Worm (Caenorhabditis elegans): ENCODE measurements around the gene F44B9.9.

The F44B9.9 gene

DNA sequence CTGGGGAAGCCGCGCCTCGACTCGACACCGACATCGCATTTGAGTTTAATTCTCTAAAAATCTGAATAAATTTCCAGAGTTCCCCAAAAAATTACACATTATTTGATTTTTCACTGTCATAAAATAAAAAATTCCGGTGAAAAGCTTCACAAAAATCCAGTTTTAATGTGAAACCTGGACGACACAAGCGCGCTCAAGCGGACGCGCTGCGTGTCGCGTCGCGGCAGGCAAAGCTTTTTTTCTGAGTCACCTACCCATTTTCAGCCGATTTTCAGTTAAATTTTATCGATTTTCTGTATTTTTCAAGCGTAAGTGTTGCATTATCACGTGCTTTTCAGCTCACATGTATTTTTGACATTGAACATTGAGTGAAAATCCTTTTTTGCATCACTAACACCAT, 21.1 kb downstream of the F44B9.9 start, which contains the start of gene cit-1.1:
cit-1.1 (minus strand) TSS at position 53 of the 400 bp plus-strand sequence.
- no peak for TF ChIP-seq cog-1 (tag; optimal IDR thresholded peaks at IDR 0.05)
- no peak for TF ChIP-seq flt-1 (GFP tag; IDR thresholded peaks at IDR 0.05)
- TF ChIP-seq tab-1 (GFP tag; IDR thresholded peaks at IDR 0.05) = no peak
- no peak for TF ChIP-seq ztf-29 (GFP tag; IDR thresholded peaks at IDR 0.05)
- TF ChIP-seq med-1 (GFP tag; optimal IDR thresholded peaks at IDR 0.05; ENCODE audit: insufficient read depth) = no peak
- TF ChIP-seq T22C8.4 (GFP tag; IDR thresholded peaks at IDR 0.05) = no peak
- TF ChIP-seq ztf-23 (GFP tag; IDR thresholded peaks at IDR 0.05) = no peak
- TF ChIP-seq ref-1 (GFP tag; conservative IDR thresholded peaks at IDR 0.05) = no peak
- TF ChIP-seq klf-2 (GFP tag; conservative IDR thresholded peaks at IDR 0.05) = no peak

ce11 chrIII:8004091-8004490, 26.8 kb downstream of the F44B9.9 start, which contains the start of gene C06G4.6:
C06G4.6 (plus strand) TSS chrIII:8004391.
- TF ChIP-seq ztf-29 (GFP tag; IDR thresholded peaks at IDR 0.05) (no peak), med-1 (GFP tag; optimal IDR thresholded peaks at IDR 0.05; ENCODE audit: insufficient read depth) (no peak), T22C8.4 (GFP tag; IDR thresholded peaks at IDR 0.05) (no peak), klf-2 (GFP tag; conservative IDR thresholded peaks at IDR 0.05) (no peak), cog-1 (tag; optimal IDR thresholded peaks at IDR 0.05) (no peak), flt-1 (GFP tag; IDR thresholded peaks at IDR 0.05) (no peak), tab-1 (GFP tag; IDR thresholded peaks at IDR 0.05) (no peak), ztf-23 (GFP tag; IDR thresholded peaks at IDR 0.05) (no peak), ref-1 (GFP tag; conservative IDR thresholded peaks at IDR 0.05) (no peak)

ce11 chrIII:8001557-8001956, 29.3 kb downstream of the F44B9.9 start:
- no peak for TF ChIP-seq cog-1 (tag; optimal IDR thresholded peaks at IDR 0.05)
- no peak for TF ChIP-seq ztf-29 (GFP tag; IDR thresholded peaks at IDR 0.05)
- no peak for TF ChIP-seq ref-1 (GFP tag; conservative IDR thresholded peaks at IDR 0.05)
- no peak for TF ChIP-seq flt-1 (GFP tag; IDR thresholded peaks at IDR 0.05)
- no peak for TF ChIP-seq klf-2 (GFP tag; conservative IDR thresholded peaks at IDR 0.05)
- no peak for TF ChIP-seq med-1 (GFP tag; optimal IDR thresholded peaks at IDR 0.05; ENCODE audit: insufficient read depth)
- TF ChIP-seq tab-1 (GFP tag; IDR thresholded peaks at IDR 0.05) = no peak
- no peak for TF ChIP-seq T22C8.4 (GFP tag; IDR thresholded peaks at IDR 0.05)

- TF ChIP-seq klf-2 (GFP tag; conservative IDR thresholded peaks at IDR 0.05) (no peak), ztf-23 (GFP tag; IDR thresholded peaks at IDR 0.05) (no peak), tab-1 (GFP tag; IDR thresholded peaks at IDR 0.05) (no peak), cog-1 (tag; optimal IDR thresholded peaks at IDR 0.05) (no peak), ztf-29 (GFP tag; IDR thresholded peaks at IDR 0.05) (no peak), ref-1 (GFP tag; conservative IDR thresholded peaks at IDR 0.05) (no peak), T22C8.4 (GFP tag; IDR thresholded peaks at IDR 0.05) (no peak), flt-1 (GFP tag; IDR thresholded peaks at IDR 0.05) (no peak), med-1 (GFP tag; optimal IDR thresholded peaks at IDR 0.05; ENCODE audit: insufficient read depth) (no peak)
Measured at ce11 chrIII:7997447-7998046, 33.3 kb downstream of the F44B9.9 start.

DNA sequence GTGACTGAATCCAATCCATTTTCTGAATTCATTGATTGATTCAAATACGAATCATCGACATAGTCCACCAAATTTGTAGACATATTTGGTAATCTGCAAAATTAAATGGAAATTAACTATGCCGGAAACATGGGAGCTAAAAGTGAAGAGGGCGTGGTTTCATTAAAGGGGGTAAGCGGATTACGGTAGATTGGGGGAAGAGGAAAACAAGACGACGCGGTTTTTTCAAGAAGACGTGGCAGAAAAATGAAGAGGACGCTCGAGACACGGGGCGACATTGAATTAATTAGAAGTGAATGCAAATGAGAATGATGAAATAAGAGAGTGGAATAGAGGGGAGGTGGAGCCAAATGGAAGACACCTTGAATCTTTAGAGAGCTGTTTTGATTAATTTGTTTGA, 34.5 kb downstream of the F44B9.9 start, which contains the start of gene npr-17:
npr-17 (minus strand) TSS at position 101 of the 400 bp plus-strand sequence.
- TF ChIP-seq med-1 (GFP tag; optimal IDR thresholded peaks at IDR 0.05; ENCODE audit: insufficient read depth) = no peak
- TF ChIP-seq ztf-23 (GFP tag; IDR thresholded peaks at IDR 0.05) = no peak
- TF ChIP-seq flt-1 (GFP tag; IDR thresholded peaks at IDR 0.05) = no peak
- no peak for TF ChIP-seq cog-1 (tag; optimal IDR thresholded peaks at IDR 0.05)
- no peak for TF ChIP-seq T22C8.4 (GFP tag; IDR thresholded peaks at IDR 0.05)
- TF ChIP-seq ref-1 (GFP tag; conservative IDR thresholded peaks at IDR 0.05) = no peak
- TF ChIP-seq ztf-29 (GFP tag; IDR thresholded peaks at IDR 0.05) = no peak
- TF ChIP-seq tab-1 (GFP tag; IDR thresholded peaks at IDR 0.05) = no peak
- no peak for TF ChIP-seq klf-2 (GFP tag; conservative IDR thresholded peaks at IDR 0.05)

ce11 chrIII:7986585-7987171, 44.2 kb downstream of the F44B9.9 start, which contains the start of gene hrpk-2:
hrpk-2 (plus strand) TSS chrIII:7987121.
- TF ChIP-seq klf-2 (GFP tag; conservative IDR thresholded peaks at IDR 0.05) = no peak
- TF ChIP-seq ztf-29 (GFP tag; IDR thresholded peaks at IDR 0.05) = no peak
- TF ChIP-seq med-1 (GFP tag; optimal IDR thresholded peaks at IDR 0.05; ENCODE audit: insufficient read depth) = no peak
- TF ChIP-seq ref-1 (GFP tag; conservative IDR thresholded peaks at IDR 0.05) = no peak
- no peak for TF ChIP-seq ztf-23 (GFP tag; IDR thresholded peaks at IDR 0.05)
- no peak for TF ChIP-seq tab-1 (GFP tag; IDR thresholded peaks at IDR 0.05)
- no peak for TF ChIP-seq T22C8.4 (GFP tag; IDR thresholded peaks at IDR 0.05)
- TF ChIP-seq cog-1 (tag; optimal IDR thresholded peaks at IDR 0.05) = no peak
- no peak for TF ChIP-seq flt-1 (GFP tag; IDR thresholded peaks at IDR 0.05)

DNA sequence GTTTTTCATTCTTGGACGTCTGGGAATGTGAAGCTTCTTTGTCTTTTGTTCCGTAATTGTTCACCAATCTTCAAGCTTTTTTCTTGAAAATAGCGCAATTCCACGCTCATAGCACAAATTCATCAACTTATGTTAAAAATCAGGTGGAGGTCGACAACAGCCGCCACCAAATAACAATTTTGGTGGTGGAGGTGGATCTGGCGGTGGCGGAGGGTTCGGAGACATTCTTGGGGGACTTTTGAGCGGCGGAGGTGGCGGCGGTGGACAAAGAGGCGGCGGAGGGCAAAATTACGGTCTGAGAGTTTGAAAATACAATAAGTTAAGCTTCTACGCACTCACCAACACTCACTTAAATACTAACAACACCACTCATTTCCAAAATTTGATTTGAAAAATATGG, 48.9 kb downstream of the F44B9.9 start:
- TF ChIP-seq tab-1 (GFP tag; IDR thresholded peaks at IDR 0.05) (no peak), med-1 (GFP tag; optimal IDR thresholded peaks at IDR 0.05; ENCODE audit: insufficient read depth) (no peak), T22C8.4 (GFP tag; IDR thresholded peaks at IDR 0.05) (no peak), cog-1 (tag; optimal IDR thresholded peaks at IDR 0.05) (no peak), flt-1 (GFP tag; IDR thresholded peaks at IDR 0.05) (no peak), klf-2 (GFP tag; conservative IDR thresholded peaks at IDR 0.05) (no peak), ztf-23 (GFP tag; IDR thresholded peaks at IDR 0.05) (no peak), ztf-29 (GFP tag; IDR thresholded peaks at IDR 0.05) (no peak), ref-1 (GFP tag; conservative IDR thresholded peaks at IDR 0.05) (no peak)

DNA sequence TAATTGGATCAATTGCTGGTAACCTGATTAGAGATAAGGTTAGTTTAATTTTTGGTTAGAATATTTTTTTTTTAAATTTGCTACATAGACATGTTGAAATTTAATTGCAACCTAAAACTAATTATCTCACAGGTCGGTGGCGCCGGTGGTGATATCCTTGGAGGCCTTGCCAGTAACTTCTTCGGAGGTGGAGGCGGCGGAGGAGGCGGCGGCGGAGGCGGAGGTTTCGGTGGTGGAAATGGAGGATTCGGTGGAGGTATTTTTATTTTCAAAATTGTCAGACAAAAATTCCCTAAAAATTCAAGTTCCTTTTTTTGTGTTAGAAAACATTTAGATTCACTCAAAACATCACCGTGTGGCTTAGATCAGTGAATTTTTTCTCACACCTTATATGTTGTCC, 49.6 kb downstream of the F44B9.9 start:
- TF ChIP-seq flt-1 (GFP tag; IDR thresholded peaks at IDR 0.05) = no peak
- TF ChIP-seq ztf-23 (GFP tag; IDR thresholded peaks at IDR 0.05) = no peak
- TF ChIP-seq cog-1 (tag; optimal IDR thresholded peaks at IDR 0.05) = no peak
- TF ChIP-seq klf-2 (GFP tag; conservative IDR thresholded peaks at IDR 0.05) = no peak
- TF ChIP-seq tab-1 (GFP tag; IDR thresholded peaks at IDR 0.05) = no peak
- no peak for TF ChIP-seq ref-1 (GFP tag; conservative IDR thresholded peaks at IDR 0.05)
- no peak for TF ChIP-seq ztf-29 (GFP tag; IDR thresholded peaks at IDR 0.05)
- no peak for TF ChIP-seq T22C8.4 (GFP tag; IDR thresholded peaks at IDR 0.05)
- TF ChIP-seq med-1 (GFP tag; optimal IDR thresholded peaks at IDR 0.05; ENCODE audit: insufficient read depth) = no peak

Data from whole organism, midembryonic.